Fruit fly (Drosophila melanogaster): ENCODE data around the gene Mcm2.

Gene Mcm2

dm6 chr3R:8313038-8313437 lies 48.3 kb downstream of the Mcm2 start, which contains the start of gene CG7483 (continued):
- TF ChIP-seq ara (GFP tag; IDR thresholded peaks at IDR 0.05), result no peak
- no peak for TF ChIP-seq CG11456 (GFP tag; IDR thresholded peaks at IDR 0.05)
- no peak for TF ChIP-seq dysf (GFP tag; IDR thresholded peaks at IDR 0.05)
- no peak for TF ChIP-seq sisA (GFP tag; IDR thresholded peaks at IDR 0.05)
- TF ChIP-seq insv (GFP tag; optimal IDR thresholded peaks at IDR 0.05), result peak in 1 of 2 experiments; percentile 30
- peak; percentile 30 for TF ChIP-seq gfzf (GFP tag; optimal IDR thresholded peaks at IDR 0.05)
- TF ChIP-seq CG7372 (GFP tag; IDR thresholded peaks at IDR 0.05), result no peak
- TF ChIP-seq fru (optimal IDR thresholded peaks at IDR 0.05), result no peak
- TF ChIP-seq CG15269 (tag; optimal IDR thresholded peaks at IDR 0.05), result no peak
- TF ChIP-seq CG1603 (tag; optimal IDR thresholded peaks at IDR 0.05), result peak; percentile 13
- TF ChIP-seq ttk (GFP tag; IDR thresholded peaks at IDR 0.05), result no peak
- no peak for TF ChIP-seq kni (GFP tag; optimal IDR thresholded peaks at IDR 0.05)
- TF ChIP-seq ato (GFP tag; IDR thresholded peaks at IDR 0.05; ENCODE audit: partially characterized antibody), result peak; percentile 90
- no peak for TF ChIP-seq ham (GFP tag; IDR thresholded peaks at IDR 0.05)
- TF ChIP-seq CG17912 (GFP tag; optimal IDR thresholded peaks at IDR 0.05), result no peak
- TF ChIP-seq NfI (GFP tag; optimal IDR thresholded peaks at IDR 0.05), result no peak
- no peak for TF ChIP-seq croc (GFP tag; conservative IDR thresholded peaks at IDR 0.05)
- TF ChIP-seq ac (GFP tag; optimal IDR thresholded peaks at IDR 0.05), result no peak
- peak; percentile 19 for TF ChIP-seq sug (tag; optimal IDR thresholded peaks at IDR 0.05)
- peak; percentile 75 for TF ChIP-seq vnd (GFP tag; IDR thresholded peaks at IDR 0.05; ENCODE audit: partially characterized antibody)
- no peak for TF ChIP-seq aop (GFP tag; IDR thresholded peaks at IDR 0.05)
- no peak for TF ChIP-seq bcd (GFP tag; optimal IDR thresholded peaks at IDR 0.05)
- no peak for TF ChIP-seq eve (GFP tag; optimal IDR thresholded peaks at IDR 0.05)
- no peak for TF ChIP-seq CG2202 (tag; optimal IDR thresholded peaks at IDR 0.05)
- TF ChIP-seq CG5245 (GFP tag; optimal IDR thresholded peaks at IDR 0.05), result no peak
- TF ChIP-seq BEAF-32 (GFP tag; optimal IDR thresholded peaks at IDR 0.05), result peak; percentile 80
- TF ChIP-seq ATbp (GFP tag; optimal IDR thresholded peaks at IDR 0.05), result no peak
- peak; percentile 96 for TF ChIP-seq Dp (GFP tag; optimal IDR thresholded peaks at IDR 0.05)
- peak; percentile 65 for TF ChIP-seq tna (GFP tag; IDR thresholded peaks at IDR 0.05; ENCODE audit: partially characterized antibody)
- no peak for TF ChIP-seq row (GFP tag; IDR thresholded peaks at IDR 0.05)
- peak; percentile 30 for TF ChIP-seq stwl (tag; optimal IDR thresholded peaks at IDR 0.05)
- TF ChIP-seq CG12659 (GFP tag; optimal IDR thresholded peaks at IDR 0.05), result peak; percentile 42
- no peak for TF ChIP-seq PHDP (tag; optimal IDR thresholded peaks at IDR 0.05)
- TF ChIP-seq Lpt (GFP tag; optimal IDR thresholded peaks at IDR 0.05), result no peak
- no peak for TF ChIP-seq Hr51 (GFP tag; optimal IDR thresholded peaks at IDR 0.05)
- TF ChIP-seq CG6683 (GFP tag; optimal IDR thresholded peaks at IDR 0.05), result no peak
- TF ChIP-seq sens (GFP tag), result peak; percentile 60
- peak; percentile 86 for TF ChIP-seq CG11504 (tag; optimal IDR thresholded peaks at IDR 0.05)
- peak; percentile 82 for TF ChIP-seq HLH4C (GFP tag; IDR thresholded peaks at IDR 0.05; ENCODE audit: partially characterized antibody)
- TF ChIP-seq zen2 (GFP tag; IDR thresholded peaks at IDR 0.05; ENCODE audit: partially characterized antibody), result peak; percentile 75; the same call in 2 of the 3 replicates
- TF ChIP-seq Nf-YB (GFP tag; optimal IDR thresholded peaks at IDR 0.05), result no peak
- TF ChIP-seq CG17361 (GFP tag; IDR thresholded peaks at IDR 0.05), result no peak
- no peak for TF ChIP-seq MTF-1 (GFP tag; optimal IDR thresholded peaks at IDR 0.05; ENCODE audit: borderline replicate concordance)
- TF ChIP-seq Dll (GFP tag; IDR thresholded peaks at IDR 0.05; ENCODE audit: partially characterized antibody), result peak; percentile 89
- TF ChIP-seq Fer1 (GFP tag; optimal IDR thresholded peaks at IDR 0.05), result peak; percentile 26
- TF ChIP-seq Nf-YC (tag; optimal IDR thresholded peaks at IDR 0.05), result peak; percentile 34
- 0 out of 2 replicates have a peak, but pooled peaks have one; percentile 39 for TF ChIP-seq CG42726 (GFP tag; IDR thresholded peaks at IDR 0.05; ENCODE audit: partially characterized antibody)
- TF ChIP-seq CG15514 (GFP tag; optimal IDR thresholded peaks at IDR 0.05), result peak; percentile 39
- TF ChIP-seq CG5180 (GFP tag; optimal IDR thresholded peaks at IDR 0.05), result no peak
- no peak for TF ChIP-seq Max (GFP tag; optimal IDR thresholded peaks at IDR 0.05)

Measured in whole organism, embryonic.